Fruit fly (Drosophila melanogaster): ENCODE results near the gene CG7542.

CG7542 gene

dm6 chr3L:17557215-17557904 lies 7.7 kb downstream of the CG7542 start, which contains the start of gene CycT (continued):
- TF ChIP-seq CG12769 (tag; optimal IDR thresholded peaks at IDR 0.05) = peak; percentile 16
- TF ChIP-seq gcm (GFP tag; optimal IDR thresholded peaks at IDR 0.05) = peak; percentile 20
- TF ChIP-seq CG9437 (GFP tag; optimal IDR thresholded peaks at IDR 0.05) = peak; percentile 19
- TF ChIP-seq sr (GFP tag; IDR thresholded peaks at IDR 0.05) = no peak
- peak; percentile 45 for TF ChIP-seq Fer3 (tag; optimal IDR thresholded peaks at IDR 0.05)
- TF ChIP-seq grn (GFP tag; optimal IDR thresholded peaks at IDR 0.05) = no peak
- TF ChIP-seq row (GFP tag; IDR thresholded peaks at IDR 0.05) = peak; percentile 29; the same call in 1 of the 3 replicates
- peak; percentile 38 for TF ChIP-seq CG12299 (tag; optimal IDR thresholded peaks at IDR 0.05)
- peak; percentile 8 to 39 for TF ChIP-seq bsh (GFP tag; optimal IDR thresholded peaks at IDR 0.05)
- no peak for TF ChIP-seq ara (GFP tag; IDR thresholded peaks at IDR 0.05)
- no peak for TF ChIP-seq CG18764 (GFP tag; optimal IDR thresholded peaks at IDR 0.05)
- no peak for TF ChIP-seq Atf3 (GFP tag; optimal IDR thresholded peaks at IDR 0.05)
- peak; percentile 6 for TF ChIP-seq Dek (tag; optimal IDR thresholded peaks at IDR 0.05)
- TF ChIP-seq Vsx1 (GFP tag; optimal IDR thresholded peaks at IDR 0.05) = peak; percentile 23
- peak; percentile 41 for TF ChIP-seq grau (tag; optimal IDR thresholded peaks at IDR 0.05)
- TF ChIP-seq pho (GFP tag; optimal IDR thresholded peaks at IDR 0.05) = no peak
- TF ChIP-seq CG17385 (GFP tag; optimal IDR thresholded peaks at IDR 0.05) = peak; percentile 52
- TF ChIP-seq CG17802 (tag; optimal IDR thresholded peaks at IDR 0.05) = peak; percentile 32
- TF ChIP-seq PHDP (tag; optimal IDR thresholded peaks at IDR 0.05) = peak; percentile 41
- peak in 1 of 2 experiments; percentile 100 for TF ChIP-seq Pdp1 (GFP tag; optimal IDR thresholded peaks at IDR 0.05)
- peak; percentile 26; the same call in 1 of the 2 replicates for TF ChIP-seq MBD-R2 (GFP tag; IDR thresholded peaks at IDR 0.05)
- peak; percentile 41 for TF ChIP-seq HLHmδ (GFP tag; optimal IDR thresholded peaks at IDR 0.05)
- no peak for TF ChIP-seq esg (GFP tag; conservative IDR thresholded peaks at IDR 0.05)
- TF ChIP-seq Camta (GFP tag; optimal IDR thresholded peaks at IDR 0.05) = peak; percentile 3
- peak; percentile 92 for TF ChIP-seq Opbp (GFP tag; IDR thresholded peaks at IDR 0.05; ENCODE audit: partially characterized antibody)
- no peak for TF ChIP-seq aop (GFP tag; IDR thresholded peaks at IDR 0.05)
- peak; percentile 71 for TF ChIP-seq CG31365 (tag; optimal IDR thresholded peaks at IDR 0.05)
- TF ChIP-seq ERR (GFP tag; optimal IDR thresholded peaks at IDR 0.05) = no peak
- peak; percentile 74 for TF ChIP-seq CG3281 (GFP tag; optimal IDR thresholded peaks at IDR 0.05)
- TF ChIP-seq C15 (GFP tag; IDR thresholded peaks at IDR 0.05) = no peak
- peak; percentile 54 for TF ChIP-seq CG13624 (GFP tag; optimal IDR thresholded peaks at IDR 0.05)
- peak; percentile 60 for TF ChIP-seq CG15601 (tag; optimal IDR thresholded peaks at IDR 0.05)
- no peak for TF ChIP-seq Six4 (GFP tag; optimal IDR thresholded peaks at IDR 0.05)
- no peak for TF ChIP-seq fru (optimal IDR thresholded peaks at IDR 0.05)
- TF ChIP-seq sug (tag; optimal IDR thresholded peaks at IDR 0.05) = peak; percentile 53
- peak; percentile 60 for TF ChIP-seq CG15479 (GFP tag; optimal IDR thresholded peaks at IDR 0.05)
- peak; percentile 78 for TF ChIP-seq CG1603 (tag; optimal IDR thresholded peaks at IDR 0.05)
- peak; percentile 31 for TF ChIP-seq cwo (GFP tag; optimal IDR thresholded peaks at IDR 0.05)
- TF ChIP-seq crol (GFP tag; IDR thresholded peaks at IDR 0.05) = peak; percentile 87
- peak; percentile 92 for TF ChIP-seq knrl (GFP tag; IDR thresholded peaks at IDR 0.05; ENCODE audit: partially characterized antibody)
- TF ChIP-seq seq (GFP tag; IDR thresholded peaks at IDR 0.05) = 0 out of 2 replicates have a peak, but pooled peaks have one; percentile 19
- TF ChIP-seq CG17829 (tag; optimal IDR thresholded peaks at IDR 0.05) = peak; percentile 53
- no peak for TF ChIP-seq CG2120 (GFP tag; optimal IDR thresholded peaks at IDR 0.05)
- peak; percentile 82 for TF ChIP-seq dm (GFP tag; optimal IDR thresholded peaks at IDR 0.05)
- TF ChIP-seq sob (GFP tag; IDR thresholded peaks at IDR 0.05) = peak; percentile 19; the same call in 1 of the 2 replicates
- peak; percentile 32 for TF ChIP-seq CG3407 (GFP tag; optimal IDR thresholded peaks at IDR 0.05)
- peak; percentile 55 for TF ChIP-seq CG4328 (GFP tag; optimal IDR thresholded peaks at IDR 0.05)
- peak; percentile 15 for TF ChIP-seq CG17359 (tag; optimal IDR thresholded peaks at IDR 0.05)
- peak; percentile 92 for TF ChIP-seq BEAF-32 (GFP tag; optimal IDR thresholded peaks at IDR 0.05)

Measured in whole organism, embryonic.